Fruit fly (Drosophila melanogaster) whole organism, embryonic: ENCODE measurements around the gene axo.

Experiments
- Awh ChIP-seq: fragments of 200-800 bp; sonication (Bioruptor generic); IDR thresholded peaks from 2 replicates; pipeline ENCODE4, ENCODE4 v1.3.6; 2022; ENCODE audit warnings: missing biosample characterization, missing genetic modification characterization
- CG10543 ChIP-seq: fragments of 200-800 bp; sonication (Bioruptor generic); optimal IDR thresholded peaks from 3 replicates; lab custom pipeline; 2017; ENCODE audit warnings: missing biosample characterization, mild to moderate bottlenecking, missing genetic modification characterization, moderate library complexity
- CG11085 ChIP-seq: fragments of 200-800 bp; sonication (Bioruptor generic); IDR thresholded peaks from 2 replicates; pipeline ENCODE4 v1.3.6; 2022; ENCODE audit warnings: missing biosample characterization, missing genetic modification characterization
- CG12391 ChIP-seq: fragments of 200-800 bp; sonication (Bioruptor generic); optimal IDR thresholded peaks from 3 replicates; lab custom pipeline; 2018; ENCODE audit warnings: missing biosample characterization, mild to moderate bottlenecking, missing genetic modification characterization, moderate library complexity
- CG14441 ChIP-seq: fragments of 200-800 bp; sonication (Bioruptor generic); IDR thresholded peaks from 2 replicates; pipeline ENCODE4 v1.3.6; 2022; ENCODE audit warnings: missing biosample characterization, missing genetic modification characterization
- CG15011 ChIP-seq: fragments of 200-800 bp; sonication (Bioruptor generic); optimal IDR thresholded peaks from 3 replicates; lab custom pipeline; 2018; ENCODE audit warnings: missing biosample characterization, mild to moderate bottlenecking, missing genetic modification characterization
- CG15479 ChIP-seq: fragments of 200-800 bp; sonication (Bioruptor generic); optimal IDR thresholded peaks from 3 replicates; lab custom pipeline; 2019; ENCODE audit warnings: missing biosample characterization, mild to moderate bottlenecking, missing genetic modification characterization, moderate library complexity
- CG2889 ChIP-seq: fragments of 200-800 bp; sonication (Bioruptor generic); IDR thresholded peaks from 3 replicates; pipeline ENCODE4 v1.3.6; 2022; ENCODE audit warnings: missing biosample characterization, missing genetic modification characterization
- CG30431 ChIP-seq: fragments of 200-800 bp; sonication (Bioruptor generic); optimal IDR thresholded peaks from 2 replicates; lab custom pipeline; 2017; ENCODE audit warnings: missing biosample characterization, missing genetic modification characterization
- CG3163 ChIP-seq: fragments of 200-800 bp; sonication (Bioruptor generic); optimal IDR thresholded peaks from 3 replicates; lab custom pipeline; 2016; ENCODE audit warnings: missing biosample characterization, missing genetic modification characterization
- CG32767 ChIP-seq: fragments of 200-800 bp; sonication (Bioruptor generic); IDR thresholded peaks from 2 replicates; pipeline ENCODE4 v1.3.6; 2022; ENCODE audit warnings: missing biosample characterization, missing genetic modification characterization
- CG7357 ChIP-seq: fragments of 200-800 bp; sonication (Bioruptor generic); IDR thresholded peaks from 3 replicates; pipeline ENCODE4 v1.3.6; 2022; ENCODE audit warnings: missing biosample characterization, missing genetic modification characterization
- CG7786 ChIP-seq: fragments of 200-800 bp; sonication (Bioruptor generic); optimal IDR thresholded peaks from 2 replicates; lab custom pipeline; 2016; ENCODE audit warnings: missing biosample characterization, missing genetic modification characterization
- CG8924 ChIP-seq: fragments of 200-800 bp; optimal IDR thresholded peaks from 3 replicates; lab custom pipeline; 2019; ENCODE audit warnings: missing biosample characterization, mild to moderate bottlenecking, missing genetic modification characterization, moderate library complexity
- CG9876 ChIP-seq: fragments of 200-800 bp; sonication (Bioruptor generic); optimal IDR thresholded peaks from 2 replicates; lab custom pipeline; 2016; ENCODE audit warnings: missing biosample characterization, missing genetic modification characterization
- CTCF ChIP-seq: fragments of 200-800 bp; sonication (Bioruptor generic); optimal IDR thresholded peaks from 2 replicates; lab custom pipeline; 2017; ENCODE audit warnings: missing biosample characterization, mild to moderate bottlenecking, missing genetic modification characterization, moderate library complexity
- Fer2 ChIP-seq: fragments of 200-800 bp; sonication (Bioruptor generic); optimal IDR thresholded peaks from 2 replicates; lab custom pipeline; 2018; ENCODE audit warnings: missing biosample characterization, mild to moderate bottlenecking, missing genetic modification characterization, moderate library complexity
- HHEX ChIP-seq: fragments of 200-800 bp; sonication (Bioruptor generic); optimal IDR thresholded peaks from 3 replicates; lab custom pipeline; 2017; ENCODE audit warnings: missing biosample characterization, mild to moderate bottlenecking, missing genetic modification characterization, missing genetic modification reagents
- Hmx ChIP-seq: fragments of 200-800 bp; sonication (Bioruptor generic); optimal IDR thresholded peaks from 2 replicates; lab custom pipeline; 2016; ENCODE audit warnings: missing biosample characterization, missing genetic modification characterization
- Hr3 ChIP-seq: fragments of 200-800 bp; sonication (Bioruptor generic); optimal IDR thresholded peaks from 3 replicates; lab custom pipeline; 2016; ENCODE audit warnings: missing biosample characterization, missing genetic modification characterization
- Scr ChIP-seq: fragments of 200-800 bp; sonication (Bioruptor generic); IDR thresholded peaks from 2 replicates; pipeline ENCODE4 v1.3.6; 2022; ENCODE audit warnings: missing biosample characterization, missing genetic modification characterization; ENCODE audit not compliant: partially characterized antibody
- Side ChIP-seq: fragments of 200-800 bp; sonication (Bioruptor generic); optimal IDR thresholded peaks from 2 replicates; lab custom pipeline; 2016; ENCODE audit warnings: missing biosample characterization, missing genetic modification characterization
- Sox102F ChIP-seq: fragments of 200-800 bp; sonication (Bioruptor generic); optimal IDR thresholded peaks from 2 replicates; lab custom pipeline; 2018; ENCODE audit warnings: missing biosample characterization, mild to moderate bottlenecking, missing genetic modification characterization, moderate library complexity
- Tbp ChIP-seq: fragments of >200 bp; optimal IDR thresholded peaks from 2 replicates; lab custom pipeline; 2018; ENCODE audit warnings: missing biosample characterization, missing genetic modification characterization
- bcd ChIP-seq: fragments of 200-800 bp; sonication (Bioruptor generic); optimal IDR thresholded peaks from 2 replicates; lab custom pipeline; 2017; ENCODE audit warnings: missing biosample characterization, mild to moderate bottlenecking, missing genetic modification characterization
- cad ChIP-seq: fragments of >200 bp; optimal IDR thresholded peaks from 2 replicates; lab custom pipeline; 2017; ENCODE audit warnings: missing biosample characterization, missing genetic modification characterization
- chm ChIP-seq: fragments of 200-800 bp; sonication (Bioruptor generic); IDR thresholded peaks from 2 replicates; pipeline ENCODE4 v1.3.6; 2022; ENCODE audit warnings: missing biosample characterization, missing genetic modification characterization
- chn ChIP-seq: fragments of 200-800 bp; sonication (Bioruptor generic); optimal IDR thresholded peaks from 2 replicates; lab custom pipeline; 2016; ENCODE audit warnings: missing biosample characterization, missing genetic modification characterization
- da ChIP-seq: fragments of 200-800 bp; sonication (Bioruptor generic); optimal IDR thresholded peaks from 2 replicates; lab custom pipeline; 2016; ENCODE audit warnings: missing biosample characterization, missing genetic modification characterization
- dan ChIP-seq: fragments of 200-800 bp; sonication (Bioruptor generic); IDR thresholded peaks from 2 replicates; pipeline ENCODE4 v1.3.6; 2022; ENCODE audit warnings: missing biosample characterization, missing genetic modification characterization
- dm ChIP-seq: fragments of 200-800 bp; sonication (Bioruptor generic); optimal IDR thresholded peaks from 3 replicates; lab custom pipeline; 2016; ENCODE audit warnings: missing biosample characterization, missing genetic modification characterization
- ems ChIP-seq: fragments of 200-800 bp; sonication (Bioruptor generic); optimal IDR thresholded peaks from 3 replicates; lab custom pipeline; 2016; ENCODE audit warnings: missing biosample characterization, missing genetic modification characterization
- fru ChIP-seq: fragments of >200 bp; optimal IDR thresholded peaks from 2 replicates; lab custom pipeline; 2017
- gcm2 ChIP-seq: fragments of 200-800 bp; sonication (Bioruptor generic); optimal IDR thresholded peaks from 2 replicates; lab custom pipeline; 2016; ENCODE audit warnings: missing biosample characterization, missing genetic modification characterization
- gsb ChIP-seq: fragments of 200-800 bp; sonication (Bioruptor generic); IDR thresholded peaks from 2 replicates; pipeline ENCODE4 v1.3.6; 2022; ENCODE audit warnings: missing biosample characterization, missing genetic modification characterization
- insv ChIP-seq, 2 experiments: fragments of 200-800 bp; sonication (Bioruptor generic); optimal IDR thresholded peaks; 3 replicates each; lab custom pipeline; 2016 to 2018; ENCODE audit warnings: missing biosample characterization in 2 of 2, missing genetic modification characterization in 2 of 2
- luna ChIP-seq: fragments of 200-800 bp; sonication (Bioruptor generic); optimal IDR thresholded peaks from 2 replicates; lab custom pipeline; 2016; ENCODE audit warnings: missing biosample characterization, missing genetic modification characterization
- otp ChIP-seq: fragments of 200-800 bp; sonication (Bioruptor generic); IDR thresholded peaks from 3 replicates; pipeline ENCODE4, ENCODE4 v1.3.6; 2022; ENCODE audit warnings: missing biosample characterization, missing genetic modification characterization
- psq ChIP-seq: fragments of 200-800 bp; sonication (Bioruptor generic); optimal IDR thresholded peaks from 2 replicates; lab custom pipeline; 2017; ENCODE audit warnings: missing biosample characterization, missing genetic modification characterization
- sens ChIP-seq: fragments of 200-800 bp; sonication (Bioruptor generic); peaks from one replicate; lab custom pipeline; 2016; ENCODE audit warnings: missing biosample characterization, missing genetic modification characterization
- sens-2 ChIP-seq: fragments of 200-800 bp; sonication (Bioruptor generic); IDR thresholded peaks from 2 replicates; pipeline ENCODE4 v1.3.6; 2022; ENCODE audit warnings: missing biosample characterization, missing genetic modification characterization
- sisA ChIP-seq: fragments of 200-800 bp; sonication (Bioruptor generic); IDR thresholded peaks from 2 replicates; pipeline ENCODE4 v1.3.6; 2022; ENCODE audit warnings: missing biosample characterization, missing genetic modification characterization
- slou ChIP-seq: fragments of 200-800 bp; sonication (Bioruptor generic); optimal IDR thresholded peaks from 3 replicates; lab custom pipeline; 2016; ENCODE audit warnings: missing biosample characterization, missing genetic modification characterization
- stc ChIP-seq: fragments of 200-800 bp; sonication (Bioruptor generic); IDR thresholded peaks from 2 replicates; pipeline ENCODE4 v1.3.6; 2022; ENCODE audit warnings: missing biosample characterization, missing genetic modification characterization
- vfl ChIP-seq: fragments of 200-800 bp; sonication (Bioruptor generic); optimal IDR thresholded peaks from 2 replicates; lab custom pipeline; 2016; ENCODE audit warnings: missing biosample characterization, missing genetic modification characterization
- wdn ChIP-seq: fragments of 200-800 bp; sonication (Bioruptor generic); IDR thresholded peaks from 2 replicates; pipeline ENCODE4 v1.3.6; 2022; ENCODE audit warnings: missing biosample characterization, missing genetic modification characterization
- wek ChIP-seq: fragments of 200-800 bp; sonication (Bioruptor generic); optimal IDR thresholded peaks from 3 replicates; lab custom pipeline; 2018; ENCODE audit warnings: missing biosample characterization, mild to moderate bottlenecking, missing genetic modification characterization, moderate library complexity

The axo gene

DNA sequence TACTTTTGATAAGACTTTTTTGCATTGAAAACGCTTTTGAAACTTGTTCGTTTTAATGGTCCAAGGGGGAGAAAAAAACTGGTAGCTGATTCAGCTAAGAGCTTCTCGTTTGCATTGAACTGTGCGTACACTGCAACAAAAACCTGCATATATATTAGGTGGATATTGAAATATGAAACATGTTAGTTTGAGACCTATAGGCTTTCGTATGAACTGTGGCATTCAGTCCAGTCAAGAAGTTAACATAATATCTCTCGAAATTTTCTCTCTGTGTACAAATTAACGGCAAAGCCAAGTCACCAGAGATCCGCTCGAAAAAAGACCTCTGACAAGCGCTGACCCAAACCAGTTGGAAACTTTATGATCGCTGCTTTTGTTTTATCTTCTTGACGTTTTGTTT, 10.9 kb upstream of the axo start (continued):
- TF ChIP-seq insv (GFP tag; optimal IDR thresholded peaks at IDR 0.05; lab: Kevin White, UChicago) (no peak), CG8924 (tag; lab: Kevin White, UChicago) (peak; percentile 82), Awh (GFP tag; lab: Robert Waterston, UW) (peak; percentile 81), slou (GFP tag; lab: Kevin White, UChicago) (peak; percentile 48), CG14441 (peak; percentile 88), gcm2 (GFP tag; lab: Kevin White, UChicago) (peak; percentile 60), CG30431 (GFP tag; lab: Kevin White, UChicago) (peak; percentile 68), CG7357 (GFP tag; lab: Robert Waterston, UW) (peak; percentile 76), CG10543 (no peak), stc (GFP tag; lab: Robert Waterston, UW) (peak; percentile 84), fru (lab: Kevin White, UChicago) (no peak), CG15011 (GFP tag; lab: Kevin White, UChicago) (peak; percentile 65), ems (GFP tag; lab: Kevin White, UChicago) (peak; percentile 78), CG7786 (GFP tag; lab: Kevin White, UChicago) (peak; percentile 86), sisA (peak; percentile 91), CG32767 (GFP tag; lab: Robert Waterston, UW) (peak; percentile 71), dan (GFP tag; lab: Robert Waterston, UW) (no peak), da (peak; percentile 51), CTCF (GFP tag; lab: Kevin White, UChicago) (peak; percentile 43), Hmx (GFP tag; lab: Kevin White, UChicago) (peak; percentile 51), dm (GFP tag; lab: Kevin White, UChicago) (peak; percentile 64), Fer2 (peak; percentile 64), CG9876 (GFP tag; lab: Kevin White, UChicago) (peak; percentile 69), wdn (peak; percentile 81), Side (GFP tag; lab: Kevin White, UChicago) (peak; percentile 76), Tbp (no peak), otp (GFP tag; lab: Robert Waterston, UW) (peak; percentile 86), cad (GFP tag; lab: Kevin White, UChicago) (no peak), bcd (GFP tag; lab: Kevin White, UChicago) (peak; percentile 80), psq (peak; percentile 21)

DNA sequence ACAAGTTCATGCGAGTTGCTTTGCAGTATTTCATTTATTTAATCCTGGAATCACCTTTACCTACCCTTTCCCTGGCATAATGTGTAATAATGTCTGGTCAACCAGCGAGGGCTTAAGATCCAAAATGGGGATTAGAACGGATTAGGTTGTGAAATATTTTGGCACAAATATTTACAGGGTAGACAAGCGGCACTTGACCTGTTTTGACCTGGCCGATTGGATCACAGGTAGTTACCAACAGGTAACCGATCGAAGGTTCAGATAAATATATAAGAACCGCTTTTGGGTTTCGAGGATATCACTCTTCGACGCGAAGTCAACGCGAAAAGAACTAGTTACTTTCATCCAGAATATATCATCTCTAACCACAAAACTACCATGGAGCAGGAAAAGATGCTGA, 10.2 kb upstream of the axo start, which contains the start of gene CG13713:
CG13713 (plus strand) TSS at position 301 of the 400 bp plus-strand sequence.
- TF ChIP-seq CG2889 (GFP tag; lab: Robert Waterston, UW): no peak
- no peak for TF ChIP-seq Hr3
- TF ChIP-seq Sox102F: no peak
- no peak for TF ChIP-seq chn (GFP tag; lab: Kevin White, UChicago)
- no peak for TF ChIP-seq HHEX (GFP tag; lab: Kevin White, UChicago)
- TF ChIP-seq sens-2: no peak
- no peak for TF ChIP-seq chm
- no peak for TF ChIP-seq gsb (GFP tag; lab: Robert Waterston, UW)
- no peak for TF ChIP-seq CG3163 (GFP tag; lab: Kevin White, UChicago)
- TF ChIP-seq luna (GFP tag; lab: Kevin White, UChicago): no peak
- TF ChIP-seq vfl: no peak
- no peak for TF ChIP-seq CG12391 (tag; lab: Kevin White, UChicago)
- TF ChIP-seq Scr (GFP tag; lab: Robert Waterston, UW): no peak
- peak; percentile 40 for TF ChIP-seq CG15479
- no peak for TF ChIP-seq wek (GFP tag; lab: Kevin White, UChicago)
- no peak for TF ChIP-seq CG11085 (GFP tag; lab: Robert Waterston, UW)
- peak; percentile 63 for TF ChIP-seq sens (GFP tag; lab: Kevin White, UChicago)
